Fruit fly (Drosophila melanogaster) whole organism, prepupa: ENCODE measurements around the gene simj.

Experiments
- CG10631 ChIP-seq: fragments of 200-800 bp; sonication (Bioruptor generic); optimal IDR thresholded peaks from 2 replicates; lab custom pipeline; 2016; ENCODE audit warnings: missing biosample characterization, missing genetic modification characterization
- CG15336 ChIP-seq: fragments of 200-800 bp; sonication (Bioruptor generic); IDR thresholded peaks from 2 replicates; pipeline ENCODE4 v1.3.6; 2022; ENCODE audit warnings: missing biosample characterization, missing genetic modification characterization
- Lpt ChIP-seq: fragments of 200-800 bp; sonication (Bioruptor generic); optimal IDR thresholded peaks from 3 replicates; lab custom pipeline; 2016; ENCODE audit warnings: missing biosample characterization, missing genetic modification characterization
- Sox102F ChIP-seq: fragments of 200-800 bp; sonication (Bioruptor generic); optimal IDR thresholded peaks from 2 replicates; lab custom pipeline; 2016; ENCODE audit warnings: missing biosample characterization, mild to moderate bottlenecking, missing genetic modification characterization
- Sox14 ChIP-seq: fragments of 200-800 bp; sonication (Bioruptor generic); optimal IDR thresholded peaks from 3 replicates; lab custom pipeline; 2016; ENCODE audit warnings: missing biosample characterization, missing genetic modification characterization
- achi ChIP-seq: fragments of 200-800 bp; sonication (Bioruptor generic); optimal IDR thresholded peaks from 3 replicates; lab custom pipeline; 2016; ENCODE audit warnings: missing biosample characterization, missing genetic modification characterization
- topi ChIP-seq: fragments of 200-800 bp; sonication (Bioruptor generic); optimal IDR thresholded peaks from 3 replicates; lab custom pipeline; 2016; ENCODE audit warnings: missing biosample characterization, missing genetic modification characterization

DNA sequence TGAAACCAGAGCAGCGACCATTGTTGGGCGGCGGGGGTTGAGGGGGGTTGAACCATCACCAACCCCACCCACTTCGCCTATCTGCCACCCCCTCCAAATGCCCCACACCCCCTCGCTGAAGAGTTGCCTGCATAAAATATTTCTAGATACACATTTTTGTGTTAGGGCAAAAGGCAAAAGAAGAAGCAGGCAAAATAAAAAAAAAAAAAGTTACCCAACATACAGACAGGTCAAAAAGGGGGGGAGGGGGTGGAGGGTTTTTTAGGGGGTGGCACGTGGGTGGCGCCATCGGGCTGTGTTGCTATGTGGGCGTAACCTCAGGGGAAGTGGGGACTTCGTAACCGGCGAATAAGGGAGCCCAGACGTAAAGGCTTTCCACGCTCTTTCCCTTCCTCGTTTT is 8.0 kb downstream of the simj start:
- no peak for TF ChIP-seq Sox102F (GFP tag; lab: Kevin White, UChicago)
- TF ChIP-seq Lpt (GFP tag; lab: Kevin White, UChicago): no peak
- no peak for TF ChIP-seq achi (GFP tag; lab: Kevin White, UChicago)
- TF ChIP-seq CG15336: no peak
- no peak for TF ChIP-seq Sox14 (GFP tag; lab: Kevin White, UChicago)
- no peak for TF ChIP-seq topi (GFP tag; lab: Kevin White, UChicago)
- no peak for TF ChIP-seq CG10631
